Fruit fly (Drosophila melanogaster): Measurements from ENCODE around the gene CG44405.

dm6 chr2L:16317777-16318610 is 24.1 kb downstream of the CG44405 start:
- TF ChIP-seq psq (optimal IDR thresholded peaks at IDR 0.05) (no peak), h (optimal IDR thresholded peaks at IDR 0.05) (no peak), Myc (optimal IDR thresholded peaks at IDR 0.05) (no peak), ttk (optimal IDR thresholded peaks at IDR 0.05) (no peak)

Measured in Kc167 (cell line).